Fruit fly (Drosophila melanogaster) whole organism: ENCODE measurements around the gene CG18476.

Experiments used
- CG8478 ChIP-seq: fragments of >200 bp; optimal IDR thresholded peaks from 2 replicates; lab custom pipeline; 2018; ENCODE audit warnings: inconsistent platforms
- Dll ChIP-seq: fragments of >200 bp; optimal IDR thresholded peaks from 2 replicates; lab custom pipeline; 2017
- EcR ChIP-seq, 2 experiments: fragments of >200 bp; optimal IDR thresholded peaks; 2 replicates each; lab custom pipeline; 2017; ENCODE audit warnings: missing biosample characterization in 2 of 2, missing genetic modification characterization in 2 of 2, missing genetic modification reagents in 2 of 2
- pan ChIP-seq: fragments of >200 bp; optimal IDR thresholded peaks from 2 replicates; lab custom pipeline; 2017
- psq ChIP-seq: fragments of >200 bp; optimal IDR thresholded peaks from 2 replicates; lab custom pipeline; 2017
- usp ChIP-seq: fragments of >200 bp; optimal IDR thresholded peaks from 2 replicates; lab custom pipeline; 2017; ENCODE audit warnings: missing biosample characterization, missing genetic modification characterization, mixed read lengths

DNA sequence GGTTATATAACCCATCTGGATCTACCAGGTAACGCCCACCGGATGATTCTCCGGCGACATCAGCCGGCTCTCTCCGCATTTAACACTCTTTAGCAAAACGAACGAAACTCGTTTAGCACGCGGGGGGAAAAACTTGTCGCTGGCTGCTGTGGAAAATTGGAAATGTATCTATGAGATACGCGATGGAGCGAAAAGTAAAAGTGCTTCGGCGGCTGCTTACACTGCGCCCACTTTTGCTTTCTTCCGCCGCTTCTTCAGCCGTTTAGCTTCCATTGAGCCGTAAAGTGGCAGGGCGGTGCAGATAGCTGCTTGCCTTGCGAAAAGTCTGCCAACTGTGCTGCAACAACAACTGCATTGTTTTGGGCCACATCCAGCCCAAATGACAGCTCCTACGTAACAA, 16.7 kb downstream of the CG18476 start:
- TF ChIP-seq Dll (lab: Kevin White, UChicago) (no peak), pan (lab: Kevin White, UChicago) (no peak), psq (lab: Kevin White, UChicago) (no peak), usp (no peak), EcR (GFP tag; optimal IDR thresholded peaks at IDR 0.05; lab: Kevin White, UChicago) (no peak), CG8478 (lab: Kevin White, UChicago) (no peak)
